Worm (Caenorhabditis elegans) whole organism, L4 larva: ENCODE data around the gene sdz-23.

Experiments used
- F26F4.8 ChIP-seq: fragments of 200-800 bp; sonication (Bioruptor generic); conservative IDR thresholded peaks from 2 replicates; pipeline ENCODE4 v1.3.6; 2022; ENCODE audit warnings: missing genetic modification characterization, missing compliant biosample characterization
- F37D6.2 ChIP-seq: sonication (generic microtip); optimal IDR thresholded peaks from 2 replicates; lab custom pipeline; 2016; ENCODE audit warnings: mild to moderate bottlenecking, missing genetic modification characterization, missing compliant biosample characterization
- F49E8.2 ChIP-seq: sonication (generic microtip); optimal IDR thresholded peaks from 2 replicates; lab custom pipeline; 2016; ENCODE audit warnings: missing compliant biosample characterization, mild to moderate bottlenecking, missing genetic modification characterization, borderline replicate concordance
- T26A8.4 ChIP-seq: fragments of 200-800 bp; sonication (Bioruptor generic); IDR thresholded peaks from 2 replicates; pipeline ENCODE4 v1.3.6; 2022; ENCODE audit warnings: missing genetic modification characterization, missing compliant biosample characterization
- Y105C5A.15 ChIP-seq: fragments of 200-800 bp; sonication (Bioruptor generic); IDR thresholded peaks from 2 replicates; pipeline ENCODE4 v1.3.6; 2022; ENCODE audit warnings: missing genetic modification characterization, missing compliant biosample characterization
- ZK337.2 ChIP-seq: fragments of 200-800 bp; sonication (Bioruptor generic); IDR thresholded peaks from 2 replicates; pipeline ENCODE4 v1.3.6; 2022; ENCODE audit warnings: missing genetic modification reagents, missing genetic modification characterization, missing compliant biosample characterization
- ZK546.5 ChIP-seq, 2 experiments: sonication (generic microtip); optimal IDR thresholded peaks; 2 replicates each; lab custom pipeline; 2017; ENCODE audit warnings: missing biosample characterization in 2 of 2, missing genetic modification characterization in 2 of 2
- aha-1 ChIP-seq: fragments of 150-350 bp; peaks from one replicate; lab custom pipeline; 2014; ENCODE audit warnings: missing biosample characterization, missing genetic modification characterization
- ama-1 ChIP-seq: fragments of 150-350 bp; optimal IDR thresholded peaks from 2 replicates; lab custom pipeline; 2014; ENCODE audit warnings: inconsistent platforms, mixed read lengths
- arid-1 ChIP-seq: fragments of 200-800 bp; sonication (Bioruptor generic); conservative IDR thresholded peaks from 2 replicates; pipeline ENCODE4 v1.3.6; 2022; ENCODE audit warnings: missing genetic modification reagents, missing genetic modification characterization, missing compliant biosample characterization
- attf-4 ChIP-seq: sonication (generic microtip); optimal IDR thresholded peaks from 3 replicates; lab custom pipeline; 2017; ENCODE audit warnings: missing biosample characterization, missing genetic modification characterization
- ceh-20 ChIP-seq: fragments of 200-800 bp; sonication (Bioruptor generic); IDR thresholded peaks from 2 replicates; pipeline ENCODE4 v1.3.6; 2022; ENCODE audit warnings: missing genetic modification reagents, missing genetic modification characterization, missing compliant biosample characterization
- ceh-28 ChIP-seq: fragments of 150-350 bp; optimal IDR thresholded peaks from 2 replicates; lab custom pipeline; 2014; ENCODE audit warnings: missing biosample characterization, missing genetic modification reagents, missing genetic modification characterization
- ceh-32 ChIP-seq: sonication (generic microtip); optimal IDR thresholded peaks from 2 replicates; lab custom pipeline; 2016; ENCODE audit warnings: mild to moderate bottlenecking, missing genetic modification characterization, missing compliant biosample characterization; ENCODE audit not compliant: poor library complexity
- ctbp-1 ChIP-seq: fragments of 200-800 bp; sonication (Bioruptor generic); IDR thresholded peaks from 2 replicates; pipeline ENCODE4 v1.3.6; 2022; ENCODE audit warnings: missing genetic modification reagents, missing genetic modification characterization, missing compliant biosample characterization
- dmd-9 ChIP-seq: fragments of 200-800 bp; sonication (Bioruptor generic); IDR thresholded peaks from 2 replicates; pipeline ENCODE4 v1.3.6; 2022; ENCODE audit warnings: missing genetic modification reagents, missing genetic modification characterization, missing compliant biosample characterization
- dpl-1 ChIP-seq: fragments of 150-350 bp; optimal IDR thresholded peaks from 2 replicates; lab custom pipeline; 2014; ENCODE audit warnings: missing biosample characterization, missing genetic modification reagents, missing genetic modification characterization
- egl-27 ChIP-seq: sonication (generic microtip); optimal IDR thresholded peaks from 3 replicates; lab custom pipeline; 2017; ENCODE audit warnings: missing biosample characterization, missing genetic modification reagents, missing genetic modification characterization
- egl-43 ChIP-seq: fragments of 200-800 bp; sonication (Bioruptor generic); IDR thresholded peaks from 2 replicates; pipeline ENCODE4 v1.3.6; 2022; ENCODE audit warnings: missing genetic modification reagents, missing genetic modification characterization, missing compliant biosample characterization
- fkh-10 ChIP-seq: fragments of 150-350 bp; optimal IDR thresholded peaks from 2 replicates; lab custom pipeline; 2014; ENCODE audit warnings: missing biosample characterization, missing genetic modification reagents, missing genetic modification characterization
- lin-13 ChIP-seq: fragments of 150-350 bp; optimal IDR thresholded peaks from 2 replicates; lab custom pipeline; 2014; ENCODE audit warnings: missing biosample characterization, missing genetic modification reagents, missing genetic modification characterization
- lin-29 ChIP-seq: fragments of 200-800 bp; sonication (Bioruptor generic); IDR thresholded peaks from 2 replicates; pipeline ENCODE4 v1.3.6; 2022; ENCODE audit warnings: missing genetic modification reagents, missing genetic modification characterization, missing compliant biosample characterization
- lin-39 ChIP-seq: fragments of 150-350 bp; optimal IDR thresholded peaks from 2 replicates; lab custom pipeline; 2014; ENCODE audit warnings: missing biosample characterization, missing genetic modification reagents, missing genetic modification characterization
- madf-9 ChIP-seq: fragments of 200-800 bp; sonication (Bioruptor generic); conservative IDR thresholded peaks from 2 replicates; pipeline ENCODE4 v1.3.6; 2022; ENCODE audit warnings: missing genetic modification reagents, missing genetic modification characterization, missing compliant biosample characterization
- mes-2 ChIP-seq: sonication (generic microtip); optimal IDR thresholded peaks from 2 replicates; lab custom pipeline; 2016; ENCODE audit warnings: missing genotype, mild to moderate bottlenecking, missing genetic modification characterization, missing compliant biosample characterization; ENCODE audit not compliant: poor library complexity, severe bottlenecking
- mxl-3 ChIP-seq: fragments of 200-800 bp; sonication (Bioruptor generic); optimal IDR thresholded peaks from 2 replicates; lab custom pipeline; 2018; ENCODE audit warnings: mild to moderate bottlenecking, missing genetic modification characterization, missing compliant biosample characterization
- nhr-111 ChIP-seq: fragments of 200-800 bp; sonication (Bioruptor generic); optimal IDR thresholded peaks from 2 replicates; lab custom pipeline; 2018; ENCODE audit warnings: mild to moderate bottlenecking, missing genetic modification characterization, missing compliant biosample characterization
- nhr-237 ChIP-seq: sonication (generic microtip); optimal IDR thresholded peaks from 2 replicates; lab custom pipeline; 2017; ENCODE audit warnings: missing biosample characterization, missing genetic modification characterization
- nhr-28 ChIP-seq: fragments of 150-350 bp; optimal IDR thresholded peaks from 2 replicates; lab custom pipeline; 2014; ENCODE audit warnings: missing biosample characterization, missing genetic modification characterization
- nhr-41 ChIP-seq: fragments of 200-800 bp; sonication (Bioruptor generic); IDR thresholded peaks from 2 replicates; pipeline ENCODE4 v1.3.6; 2022; ENCODE audit warnings: missing genetic modification reagents, missing genetic modification characterization, missing compliant biosample characterization
- nhr-42 ChIP-seq: fragments of 200-800 bp; sonication (Bioruptor generic); IDR thresholded peaks from 2 replicates; pipeline ENCODE4 v1.3.6; 2022; ENCODE audit warnings: missing genetic modification characterization, missing compliant biosample characterization
- nhr-6 ChIP-seq: fragments of 150-350 bp; optimal IDR thresholded peaks from 2 replicates; lab custom pipeline; 2014; ENCODE audit warnings: missing biosample characterization, missing genetic modification characterization
- nhr-77 ChIP-seq: fragments of 150-350 bp; optimal IDR thresholded peaks from 2 replicates; lab custom pipeline; 2014; ENCODE audit warnings: missing biosample characterization, missing genetic modification characterization
- pha-4 ChIP-seq, 2 experiments: fragments of 150-350 bp in 1 of 2; fragments of 200-800 bp in 1 of 2; sonication (Bioruptor generic) in 1 of 2; IDR thresholded peaks in 1 of 2; optimal IDR thresholded peaks in 1 of 2; 2 replicates each; pipeline versions ENCODE4 v1.3.6 to Lab custom; 2014 to 2022; ENCODE audit warnings: missing genetic modification characterization in 2 of 2, missing genetic modification reagents in 2 of 2, missing biosample characterization in 1 of 2, missing compliant biosample characterization in 1 of 2
- set-16 ChIP-seq: fragments of 200-800 bp; sonication (Bioruptor generic); IDR thresholded peaks from 2 replicates; pipeline ENCODE4 v1.3.6; 2022; ENCODE audit warnings: missing genetic modification reagents, missing genetic modification characterization, missing compliant biosample characterization
- skn-1 ChIP-seq: fragments of 150-350 bp; optimal IDR thresholded peaks from 2 replicates; lab custom pipeline; 2014; ENCODE audit warnings: missing biosample characterization, missing genetic modification characterization
- snpc-1.2 ChIP-seq: fragments of 200-800 bp; sonication (Bioruptor generic); IDR thresholded peaks from 2 replicates; pipeline ENCODE4 v1.3.6; 2022; ENCODE audit warnings: missing genetic modification reagents, missing genetic modification characterization, missing compliant biosample characterization
- snpc-4 ChIP-seq: fragments of 150-350 bp; optimal IDR thresholded peaks from 2 replicates; lab custom pipeline; 2014; ENCODE audit warnings: missing biosample characterization, missing genetic modification characterization
- spr-3 ChIP-seq: fragments of 200-800 bp; sonication (Bioruptor generic); optimal IDR thresholded peaks from 2 replicates; lab custom pipeline; 2018; ENCODE audit warnings: mild to moderate bottlenecking, missing genetic modification characterization, missing compliant biosample characterization
- zag-1 ChIP-seq: fragments of 150-350 bp; optimal IDR thresholded peaks from 2 replicates; lab custom pipeline; 2014; ENCODE audit warnings: missing biosample characterization, missing genetic modification characterization

The sdz-23 gene

DNA sequence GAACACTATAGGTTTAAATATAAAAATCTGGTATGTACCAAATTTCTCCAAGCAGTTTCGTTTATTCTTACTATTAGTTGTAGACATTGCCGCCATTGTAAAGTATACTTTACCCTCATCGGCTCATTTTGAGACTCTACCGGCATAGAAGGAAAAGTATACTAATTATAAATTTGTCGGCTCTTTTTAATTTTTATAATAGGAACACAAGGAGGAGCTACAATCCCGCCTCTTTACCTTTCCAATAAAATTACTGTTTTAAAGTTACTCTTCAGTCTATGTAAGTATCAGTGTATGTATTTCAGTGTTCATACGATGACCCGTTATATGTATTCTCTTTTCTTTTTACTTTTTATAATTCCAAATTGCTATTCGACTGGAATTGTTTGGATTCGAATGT, at the start of gene sdz-23:
TSS of gene sdz-23 (plus strand) at position 301 of the 400 bp plus-strand sequence.
- TF ChIP-seq nhr-28 (tag; lab: Kevin White, UChicago), result no peak
- no peak for TF ChIP-seq ceh-20 (GFP tag; lab: Robert Waterston, UW)
- no peak for TF ChIP-seq set-16
- no peak for TF ChIP-seq dmd-9 (GFP tag; lab: Robert Waterston, UW)
- no peak for TF ChIP-seq fkh-10 (GFP tag; lab: Kevin White, UChicago)
- TF ChIP-seq snpc-1.2 (GFP tag; lab: Robert Waterston, UW), result no peak
- no peak for TF ChIP-seq nhr-41 (GFP tag; lab: Robert Waterston, UW)
- TF ChIP-seq arid-1 (GFP tag; lab: Robert Waterston, UW), result no peak
- no peak for TF ChIP-seq F37D6.2 (tag; lab: Kevin White, UChicago)
- no peak for TF ChIP-seq madf-9 (GFP tag; lab: Robert Waterston, UW)
- TF ChIP-seq mes-2 (tag; lab: Kevin White, UChicago), result no peak
- no peak for TF ChIP-seq F26F4.8 (GFP tag; lab: Robert Waterston, UW)
- no peak for TF ChIP-seq egl-43 (GFP tag; lab: Robert Waterston, UW)
- no peak for TF ChIP-seq snpc-4 (tag; lab: Kevin White, UChicago)
- no peak for TF ChIP-seq ctbp-1 (GFP tag; lab: Robert Waterston, UW)
- no peak for TF ChIP-seq lin-29 (GFP tag; lab: Robert Waterston, UW)
- TF ChIP-seq nhr-237 (tag; lab: Kevin White, UChicago), result no peak
- TF ChIP-seq ceh-32, result no peak
- TF ChIP-seq ceh-28 (tag; lab: Kevin White, UChicago), result no peak

DNA sequence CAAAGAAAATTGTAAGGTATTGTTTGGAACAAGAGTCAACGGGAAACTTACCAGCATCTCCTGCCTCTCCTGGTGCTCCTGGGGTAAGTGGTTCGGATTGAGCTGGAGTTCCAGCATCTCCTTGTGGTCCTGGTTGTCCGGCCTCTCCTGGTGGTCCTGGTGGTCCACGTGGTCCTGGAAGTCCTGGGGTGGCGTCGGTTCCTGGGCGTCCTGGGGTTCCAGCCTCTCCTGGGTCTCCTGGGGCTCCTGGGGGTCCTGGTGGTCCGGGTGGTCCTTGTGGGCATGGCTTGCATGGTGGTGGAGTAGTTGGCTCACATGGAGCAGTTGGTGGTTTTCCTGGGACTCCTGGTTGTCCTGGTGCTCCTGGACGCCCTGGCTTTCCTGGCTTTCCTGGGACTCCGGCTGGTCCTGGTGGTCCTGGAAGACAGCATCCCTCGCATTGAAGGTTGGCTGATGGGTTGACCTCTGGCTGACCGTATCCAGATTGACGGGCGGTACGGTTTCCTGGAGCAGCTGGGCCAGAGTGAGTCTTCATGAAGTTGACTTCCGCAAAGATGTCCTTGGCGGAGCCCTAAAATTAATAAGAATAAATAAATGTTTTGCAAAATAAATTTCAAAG, 49.2 kb upstream of the sdz-23 start:
- TF ChIP-seq set-16 (peak; percentile 96), dpl-1 (GFP tag; lab: Kevin White, UChicago) (no peak), pha-4 (GFP tag; IDR thresholded peaks at IDR 0.05; lab: Robert Waterston, UW) (no peak; the same call in 1 of the 2 replicates), pha-4 (tag; optimal IDR thresholded peaks at IDR 0.05; lab: Kevin White, UChicago) (no peak), nhr-41 (GFP tag; lab: Robert Waterston, UW) (no peak), F49E8.2 (tag; lab: Kevin White, UChicago) (no peak), lin-13 (no peak), Y105C5A.15 (no peak), aha-1 (peak; percentile 30), egl-43 (GFP tag; lab: Robert Waterston, UW) (no peak), mes-2 (tag; lab: Kevin White, UChicago) (no peak), F37D6.2 (tag; lab: Kevin White, UChicago) (no peak), nhr-77 (tag; lab: Kevin White, UChicago) (no peak)

DNA sequence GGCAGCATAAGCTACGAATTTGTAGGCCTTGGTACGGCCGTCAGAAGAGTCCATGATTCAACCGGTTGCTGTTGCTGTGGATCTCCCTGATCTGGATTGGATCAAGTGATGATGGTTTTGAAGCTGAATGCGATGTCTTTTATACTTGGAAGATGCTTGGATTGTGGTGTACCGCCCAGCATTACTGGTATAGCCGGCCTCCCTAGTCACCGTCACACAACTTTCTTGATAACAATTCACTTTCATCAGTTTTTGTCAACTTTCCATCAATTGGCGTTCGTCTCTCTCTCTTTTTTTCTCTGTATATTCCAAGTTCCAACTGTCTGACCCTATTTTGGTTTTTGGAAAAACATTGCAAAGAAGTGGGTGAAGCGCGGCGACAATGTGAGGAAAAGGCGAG, 48.6 kb upstream of the sdz-23 start, which contains the start of gene col-43:
TSS of gene col-43 (minus strand) at position 101 of the 400 bp plus-strand sequence.
- no peak for TF ChIP-seq mxl-3 (GFP tag; lab: Kevin White, UChicago)
- TF ChIP-seq skn-1 (tag; lab: Kevin White, UChicago), result no peak
- no peak for TF ChIP-seq nhr-42 (GFP tag; lab: Robert Waterston, UW)
- TF ChIP-seq zag-1 (tag; lab: Kevin White, UChicago), result no peak
- TF ChIP-seq ZK337.2, result no peak
- TF ChIP-seq ctbp-1 (GFP tag; lab: Robert Waterston, UW), result no peak
- no peak for TF ChIP-seq attf-4
- TF ChIP-seq lin-39 (tag; lab: Kevin White, UChicago), result no peak
- TF ChIP-seq nhr-111 (GFP tag; lab: Kevin White, UChicago), result no peak
- TF ChIP-seq T26A8.4, result no peak
- TF ChIP-seq snpc-1.2 (GFP tag; lab: Robert Waterston, UW), result no peak
- no peak for TF ChIP-seq ZK546.5 (tag; optimal IDR thresholded peaks at IDR 0.05; lab: Kevin White, UChicago)
- no peak for TF ChIP-seq lin-29 (GFP tag; lab: Robert Waterston, UW)
- TF ChIP-seq spr-3, result no peak
- no peak for TF ChIP-seq F49E8.2 (tag; lab: Kevin White, UChicago)
- no peak for TF ChIP-seq ama-1 (lab: Kevin White, UChicago)
- TF ChIP-seq egl-27 (tag; lab: Kevin White, UChicago), result no peak
- TF ChIP-seq nhr-6 (tag; lab: Kevin White, UChicago), result no peak
- TF ChIP-seq, all 104 proteins: peak for 0
